Worm (Caenorhabditis elegans) whole organism, young adult: ENCODE measurements around the gene F29B9.7.

ENCODE experiments used
- B0336.3 ChIP-seq: fragments of 200-800 bp; sonication (Bioruptor generic); IDR thresholded peaks from 2 replicates; pipeline ENCODE4 v1.3.6; 2022; ENCODE audit warnings: missing genetic modification characterization, missing compliant biosample characterization
- F10E7.11 ChIP-seq: sonication (generic microtip); optimal IDR thresholded peaks from 2 replicates; lab custom pipeline; 2017; ENCODE audit warnings: mild to moderate bottlenecking, missing genetic modification characterization, moderate library complexity, missing compliant biosample characterization
- F33H1.4 ChIP-seq: fragments of 200-800 bp; sonication (Bioruptor generic); IDR thresholded peaks from 2 replicates; pipeline ENCODE4 v1.3.6; 2022; ENCODE audit warnings: missing genetic modification reagents, missing genetic modification characterization, missing compliant biosample characterization
- F39B2.1 ChIP-seq: fragments of 200-800 bp; sonication (Bioruptor generic); IDR thresholded peaks from 2 replicates; pipeline ENCODE4 v1.3.6; 2022; ENCODE audit warnings: missing genetic modification reagents, missing genetic modification characterization, missing compliant biosample characterization
- F55B11.4 ChIP-seq: sonication (generic microtip); optimal IDR thresholded peaks from 2 replicates; lab custom pipeline; 2016; ENCODE audit warnings: missing compliant biosample characterization, missing genetic modification characterization, borderline replicate concordance; ENCODE audit not compliant: insufficient read depth
- K11D2.4 ChIP-seq: fragments of 200-800 bp; sonication (Bioruptor generic); IDR thresholded peaks from 2 replicates; pipeline ENCODE4 v1.3.6; 2022; ENCODE audit warnings: missing genetic modification reagents, missing genetic modification characterization, missing compliant biosample characterization
- T07F8.4 ChIP-seq: sonication (generic microtip); optimal IDR thresholded peaks from 2 replicates; lab custom pipeline; 2016; ENCODE audit warnings: mild to moderate bottlenecking, missing genetic modification characterization, moderate library complexity, missing compliant biosample characterization
- Y53F4B.3 ChIP-seq: fragments of 200-800 bp; sonication (Bioruptor generic); IDR thresholded peaks from 2 replicates; pipeline ENCODE4 v1.3.6; 2022; ENCODE audit warnings: missing genetic modification reagents, missing genetic modification characterization, missing compliant biosample characterization
- Y53G8AR.9 ChIP-seq: fragments of 200-800 bp; sonication (Bioruptor generic); conservative IDR thresholded peaks from 2 replicates; pipeline ENCODE4 v1.3.6; 2022; ENCODE audit warnings: missing genetic modification reagents, missing genetic modification characterization, missing compliant biosample characterization
- Y79H2A.3 ChIP-seq: fragments of 200-800 bp; sonication (Bioruptor generic); conservative IDR thresholded peaks from 2 replicates; pipeline ENCODE4 v1.3.6; 2022; ENCODE audit warnings: missing genetic modification reagents, missing genetic modification characterization, missing compliant biosample characterization
- Y95B8A.8 ChIP-seq: fragments of 200-800 bp; sonication (Bioruptor generic); IDR thresholded peaks from 2 replicates; pipeline ENCODE4 v1.3.6; 2022; ENCODE audit warnings: missing genetic modification reagents, missing genetic modification characterization, missing compliant biosample characterization
- ZK185.1 ChIP-seq: sonication (generic microtip); optimal IDR thresholded peaks from 2 replicates; lab custom pipeline; 2016; ENCODE audit warnings: mild to moderate bottlenecking, missing genetic modification characterization, missing compliant biosample characterization; ENCODE audit not compliant: poor library complexity, severe bottlenecking
- ama-1 ChIP-seq, 3 experiments: fragments of 150-350 bp in 1 of 3; sonication (generic microtip) in 2 of 3; optimal IDR thresholded peaks; 2 replicates each; lab custom pipeline; 2014 to 2018; ENCODE audit warnings: missing biosample characterization in 2 of 3, missing genetic modification characterization in 2 of 3, missing genetic modification reagents in 2 of 3
- atf-7 ChIP-seq: sonication (generic microtip); optimal IDR thresholded peaks from 2 replicates; lab custom pipeline; 2017; ENCODE audit warnings: mild to moderate bottlenecking, missing genetic modification characterization, missing compliant biosample characterization
- attf-5 ChIP-seq: fragments of 200-800 bp; sonication (Bioruptor generic); optimal IDR thresholded peaks from 2 replicates; lab custom pipeline; 2018; ENCODE audit warnings: mild to moderate bottlenecking, missing genetic modification characterization, missing compliant biosample characterization
- bed-2 ChIP-seq: fragments of 200-800 bp; sonication (Bioruptor generic); IDR thresholded peaks from 2 replicates; pipeline ENCODE4 v1.3.6; 2022; ENCODE audit warnings: missing genetic modification reagents, missing genetic modification characterization, missing compliant biosample characterization
- cebp-1 ChIP-seq, 2 experiments: fragments of 200-800 bp in 1 of 2; sonication (Bioruptor generic) in 1 of 2; sonication (generic microtip) in 1 of 2; IDR thresholded peaks in 1 of 2; optimal IDR thresholded peaks in 1 of 2; 2 replicates each; pipeline versions ENCODE4 v1.3.6 to Lab custom; 2017 to 2022; ENCODE audit warnings: missing compliant biosample characterization in 2 of 2, missing genetic modification characterization in 2 of 2, mild to moderate bottlenecking in 1 of 2, missing genetic modification reagents in 1 of 2, moderate library complexity in 1 of 2
- cebp-2 ChIP-seq: fragments of 200-800 bp; sonication (Bioruptor generic); IDR thresholded peaks from 2 replicates; pipeline ENCODE4 v1.3.6; 2022; ENCODE audit warnings: missing genetic modification characterization, missing compliant biosample characterization
- ceh-100 ChIP-seq: fragments of 200-800 bp; sonication (Bioruptor generic); IDR thresholded peaks from 2 replicates; pipeline ENCODE4 v1.3.6; 2022; ENCODE audit warnings: missing genetic modification reagents, missing genetic modification characterization, missing compliant biosample characterization
- ceh-79 ChIP-seq: sonication (generic microtip); optimal IDR thresholded peaks from 2 replicates; lab custom pipeline; 2017; ENCODE audit warnings: mild to moderate bottlenecking, missing genetic modification characterization, missing compliant biosample characterization
- chd-7 ChIP-seq: sonication (generic microtip); optimal IDR thresholded peaks from 2 replicates; lab custom pipeline; 2016; ENCODE audit warnings: mild to moderate bottlenecking, missing genetic modification characterization, moderate library complexity, missing compliant biosample characterization
- dox-1 ChIP-seq: fragments of 200-800 bp; sonication (Bioruptor generic); IDR thresholded peaks from 2 replicates; pipeline ENCODE4 v1.3.6; 2022; ENCODE audit warnings: missing genetic modification reagents, missing genetic modification characterization, missing compliant biosample characterization
- egl-18 ChIP-seq: fragments of 200-800 bp; sonication (Bioruptor generic); IDR thresholded peaks from 2 replicates; pipeline ENCODE4 v1.3.6; 2022; ENCODE audit warnings: missing genetic modification reagents, missing genetic modification characterization, missing compliant biosample characterization
- fkh-3 ChIP-seq: sonication (generic microtip); optimal IDR thresholded peaks from 2 replicates; lab custom pipeline; 2016; ENCODE audit warnings: mild to moderate bottlenecking, missing genetic modification characterization, missing compliant biosample characterization
- him-1 ChIP-seq: sonication (generic microtip); optimal IDR thresholded peaks from 2 replicates; lab custom pipeline; 2016; ENCODE audit warnings: missing genotype, missing genetic modification reagents, missing genetic modification characterization, missing compliant biosample characterization
- hmg-1.2 ChIP-seq: fragments of 200-800 bp; sonication (Bioruptor generic); IDR thresholded peaks from 2 replicates; pipeline ENCODE4 v1.3.6; 2022; ENCODE audit warnings: missing genetic modification reagents, missing genetic modification characterization, missing compliant biosample characterization
- hrde-1 ChIP-seq: sonication (generic microtip); optimal IDR thresholded peaks from 2 replicates; lab custom pipeline; 2016; ENCODE audit warnings: missing genetic modification characterization, mild to moderate bottlenecking, missing compliant biosample characterization, moderate library complexity, missing genotype, missing genetic modification reagents, borderline replicate concordance
- hsf-1 ChIP-seq: fragments of 200-800 bp; sonication (Bioruptor generic); IDR thresholded peaks from 2 replicates; pipeline ENCODE4 v1.3.6; 2022; ENCODE audit warnings: missing genetic modification reagents, missing genetic modification characterization, missing compliant biosample characterization
- lin-35 ChIP-seq, 3 experiments: fragments of 150-350 bp in 2 of 3; sonication (generic microtip) in 1 of 3; optimal IDR thresholded peaks; 2 replicates each; lab custom pipeline; 2014 to 2018; ENCODE audit warnings: missing biosample characterization in 3 of 3, missing genetic modification characterization in 3 of 3, missing genetic modification reagents in 3 of 3
- lin-54 ChIP-seq: fragments of 200-800 bp; sonication (Bioruptor generic); optimal IDR thresholded peaks from 2 replicates; lab custom pipeline; 2018; ENCODE audit warnings: mild to moderate bottlenecking, missing genetic modification characterization, missing compliant biosample characterization
- madf-6 ChIP-seq: fragments of 200-800 bp; sonication (Bioruptor generic); IDR thresholded peaks from 2 replicates; pipeline ENCODE4 v1.3.6; 2022; ENCODE audit warnings: missing genetic modification reagents, missing genetic modification characterization, missing compliant biosample characterization
- mcd-1 ChIP-seq: fragments of 200-800 bp; sonication (Bioruptor generic); IDR thresholded peaks from 2 replicates; pipeline ENCODE4 v1.3.6; 2022; ENCODE audit warnings: missing genetic modification reagents, missing genetic modification characterization, missing compliant biosample characterization
- mel-28 ChIP-seq: sonication (generic microtip); optimal IDR thresholded peaks from 2 replicates; lab custom pipeline; 2016; ENCODE audit warnings: borderline replicate concordance, mild to moderate bottlenecking, missing genetic modification characterization, missing compliant biosample characterization
- nhr-27 ChIP-seq: fragments of 200-800 bp; sonication (Bioruptor generic); optimal IDR thresholded peaks from 2 replicates; lab custom pipeline; 2018; ENCODE audit warnings: mild to moderate bottlenecking, missing genetic modification characterization, moderate library complexity, missing compliant biosample characterization
- rcor-1 ChIP-seq: fragments of 200-800 bp; sonication (Bioruptor generic); IDR thresholded peaks from 2 replicates; pipeline ENCODE4 v1.3.6; 2022; ENCODE audit warnings: missing genetic modification reagents, missing genetic modification characterization, missing compliant biosample characterization
- snpc-3.4 ChIP-seq: sonication (generic microtip); optimal IDR thresholded peaks from 2 replicates; lab custom pipeline; 2017; ENCODE audit warnings: missing genetic modification characterization, mild to moderate bottlenecking, missing compliant biosample characterization, antibody characterized with exemption, moderate library complexity, missing genotype, missing genetic modification reagents
- tbp1 ChIP-seq: fragments of 200-800 bp; sonication (Bioruptor generic); optimal IDR thresholded peaks from 2 replicates; lab custom pipeline; 2018; ENCODE audit warnings: mild to moderate bottlenecking, missing genetic modification characterization, missing compliant biosample characterization
- tlf-1 ChIP-seq: fragments of 200-800 bp; sonication (Bioruptor generic); optimal IDR thresholded peaks from 2 replicates; lab custom pipeline; 2018; ENCODE audit warnings: mild to moderate bottlenecking, missing genetic modification characterization, missing compliant biosample characterization
- unc-130 ChIP-seq: sonication (generic microtip); optimal IDR thresholded peaks from 2 replicates; lab custom pipeline; 2016; ENCODE audit warnings: missing genetic modification reagents, missing genetic modification characterization, missing compliant biosample characterization
- ztf-22 ChIP-seq: fragments of 200-800 bp; sonication (Bioruptor generic); optimal IDR thresholded peaks from 2 replicates; lab custom pipeline; 2018; ENCODE audit warnings: mild to moderate bottlenecking, missing genetic modification characterization, moderate library complexity, missing compliant biosample characterization

Gene F29B9.7

DNA sequence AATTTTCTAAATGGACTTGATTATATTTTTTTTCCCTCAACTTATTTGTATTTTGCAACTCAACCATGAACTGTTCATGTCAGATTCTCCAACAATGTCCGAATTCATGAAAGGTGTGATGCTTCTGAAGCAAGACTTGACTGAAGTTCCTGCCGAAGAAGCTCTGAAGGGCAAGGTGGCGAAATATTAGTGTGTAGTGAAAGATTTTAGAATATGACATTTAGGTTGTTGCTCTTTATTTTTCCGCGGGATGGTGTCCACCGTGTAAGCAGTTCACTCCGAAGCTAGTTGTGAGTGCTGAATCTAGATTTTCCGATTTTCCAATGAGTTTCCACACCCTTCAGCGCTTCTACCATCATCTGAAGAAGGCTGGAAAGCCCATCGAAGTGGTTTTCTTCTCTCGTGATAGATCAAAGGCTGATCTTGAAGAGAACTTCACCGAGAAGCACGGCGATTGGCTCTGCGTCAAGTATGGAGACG is 2.8 kb downstream of the F29B9.7 start, which contains the start of gene F29B9.5 (continued):
- TF ChIP-seq mel-28 (tag; lab: Kevin White, UChicago) (no peak), rcor-1 (GFP tag; lab: Robert Waterston, UW) (0 out of 2 replicates have a peak, but pooled peaks have one; percentile 19), dox-1 (GFP tag; lab: Robert Waterston, UW) (peak; percentile 24; the same call in 1 of the 2 replicates), hsf-1 (peak; percentile 77), hmg-1.2 (GFP tag; lab: Robert Waterston, UW) (0 out of 2 replicates have a peak, but pooled peaks have one; percentile 14), ztf-22 (GFP tag; lab: Kevin White, UChicago) (no peak), tlf-1 (GFP tag; lab: Kevin White, UChicago) (peak; percentile 6), snpc-3.4 (tag; lab: Kevin White, UChicago) (peak; percentile 41), cebp-2 (GFP tag; lab: Robert Waterston, UW) (0 out of 2 replicates have a peak, but pooled peaks have one; percentile 41), hrde-1 (tag; lab: Kevin White, UChicago) (no peak), him-1 (tag; lab: Kevin White, UChicago) (no peak), nhr-27 (tag; lab: Kevin White, UChicago) (no peak), T07F8.4 (tag; lab: Kevin White, UChicago) (peak; percentile 18), B0336.3 (GFP tag; lab: Robert Waterston, UW) (peak; percentile 86), chd-7 (peak; percentile 63), mcd-1 (peak; percentile 31; the same call in 1 of the 2 replicates), ceh-79 (tag; lab: Kevin White, UChicago) (peak; percentile 51), madf-6 (GFP tag; lab: Robert Waterston, UW) (peak; percentile 68), F55B11.4 (tag; lab: Kevin White, UChicago) (no peak), Y95B8A.8 (0 out of 2 replicates have a peak, but pooled peaks have one; percentile 10), Y53F4B.3 (no peak), Y53G8AR.9 (GFP tag; lab: Robert Waterston, UW) (peak; percentile 80), ama-1 (optimal IDR thresholded peaks at IDR 0.05; lab: Kevin White, UChicago) (peak; percentile 62), ama-1 (GFP tag; optimal IDR thresholded peaks at IDR 0.05; lab: Kevin White, UChicago) (no peak), Y79H2A.3 (GFP tag; lab: Robert Waterston, UW) (0 out of 2 replicates have a peak, but pooled peaks have one; percentile 32), bed-2 (GFP tag; lab: Robert Waterston, UW) (no peak), unc-130 (GFP tag; lab: Kevin White, UChicago) (no peak), ceh-100 (0 out of 2 replicates have a peak, but pooled peaks have one; percentile 14), atf-7 (tag; lab: Kevin White, UChicago) (peak; percentile 13), lin-35 (GFP tag; optimal IDR thresholded peaks at IDR 0.05; lab: Kevin White, UChicago) (no peak)

DNA sequence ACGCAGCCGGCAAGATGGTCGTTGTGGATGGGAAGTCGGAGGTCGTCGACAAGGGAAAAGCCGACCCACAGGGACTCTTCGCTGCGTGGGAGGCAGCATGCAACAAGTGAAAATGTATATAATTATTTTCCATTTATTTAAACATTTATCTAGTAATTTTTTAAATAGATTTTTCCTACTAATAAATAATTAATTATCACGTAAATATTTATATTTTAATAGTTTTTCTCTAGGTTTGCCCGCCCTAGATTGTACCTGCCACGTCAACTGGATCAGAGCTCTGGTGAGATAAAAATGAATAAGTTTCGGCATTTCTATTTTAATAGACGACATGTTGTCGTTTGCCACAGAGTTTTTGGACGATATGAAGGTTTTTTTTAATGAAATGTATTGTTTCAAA is 3.4 kb downstream of the F29B9.7 start, which contains the start of gene psr-1:
psr-1 (plus strand) TSS at position 301 of the 400 bp plus-strand sequence.
- no peak for TF ChIP-seq K11D2.4 (GFP tag; lab: Robert Waterston, UW)
- TF ChIP-seq F10E7.11 = no peak
- no peak for TF ChIP-seq ZK185.1 (tag; lab: Kevin White, UChicago)
- no peak for TF ChIP-seq F33H1.4 (GFP tag; lab: Robert Waterston, UW)
- no peak for TF ChIP-seq hrde-1 (tag; lab: Kevin White, UChicago)
- TF ChIP-seq bed-2 (GFP tag; lab: Robert Waterston, UW) = no peak
- TF ChIP-seq lin-35 (GFP tag; optimal IDR thresholded peaks at IDR 0.05; lab: Kevin White, UChicago) = no peak
- TF ChIP-seq cebp-1 (GFP tag; IDR thresholded peaks at IDR 0.05; lab: Robert Waterston, UW) = no peak
- no peak for TF ChIP-seq cebp-1 (tag; optimal IDR thresholded peaks at IDR 0.05; lab: Kevin White, UChicago)
- TF ChIP-seq lin-54 = no peak
- TF ChIP-seq attf-5 (GFP tag; lab: Kevin White, UChicago) = no peak
- TF ChIP-seq tbp1 (GFP tag; lab: Kevin White, UChicago) = no peak
- no peak for TF ChIP-seq egl-18 (GFP tag; lab: Robert Waterston, UW)
- TF ChIP-seq F39B2.1 (GFP tag; lab: Robert Waterston, UW) = no peak
- no peak for TF ChIP-seq fkh-3
